Worm (Caenorhabditis elegans) whole organism, L2 larva: ENCODE measurements around the gene F08F8.11.

Experiments
- C34F6.9 ChIP-seq: fragments of 150-350 bp; optimal IDR thresholded peaks from 2 replicates; lab custom pipeline; 2014; ENCODE audit warnings: missing biosample characterization, missing genetic modification characterization
- F13H6.1 ChIP-seq: sonication (generic microtip); optimal IDR thresholded peaks from 2 replicates; lab custom pipeline; 2016; ENCODE audit warnings: missing genetic modification characterization, missing compliant biosample characterization
- R02D3.7 ChIP-seq: fragments of 150-350 bp; optimal IDR thresholded peaks from 2 replicates; lab custom pipeline; 2014; ENCODE audit warnings: missing biosample characterization, missing genetic modification characterization
- Y55F3AM.14 ChIP-seq: fragments of 200-800 bp; sonication (Bioruptor generic); optimal IDR thresholded peaks from 2 replicates; lab custom pipeline; 2018; ENCODE audit warnings: mild to moderate bottlenecking, missing genetic modification characterization, missing compliant biosample characterization
- ZK546.5 ChIP-seq: sonication (generic microtip); optimal IDR thresholded peaks from 2 replicates; lab custom pipeline; 2017; ENCODE audit warnings: missing biosample characterization, missing genetic modification characterization
- alr-1 ChIP-seq: fragments of 150-350 bp; optimal IDR thresholded peaks from 2 replicates; lab custom pipeline; 2014; ENCODE audit warnings: missing biosample characterization, missing genetic modification characterization
- aly-2 ChIP-seq: fragments of 150-350 bp; optimal IDR thresholded peaks from 2 replicates; lab custom pipeline; 2014; ENCODE audit warnings: missing biosample characterization, missing genetic modification characterization
- ama-1 ChIP-seq: fragments of 150-350 bp; optimal IDR thresholded peaks from 2 replicates; lab custom pipeline; 2018; ENCODE audit warnings: inconsistent platforms
- blmp-1 ChIP-seq: sonication (generic microtip); optimal IDR thresholded peaks from 2 replicates; lab custom pipeline; 2017; ENCODE audit warnings: missing genetic modification characterization, mild to moderate bottlenecking, missing compliant biosample characterization, antibody characterized with exemption, moderate library complexity; ENCODE audit not compliant: insufficient read depth
- ceh-16 ChIP-seq: fragments of 150-350 bp; optimal IDR thresholded peaks from 2 replicates; lab custom pipeline; 2014; ENCODE audit warnings: missing biosample characterization, missing genetic modification characterization
- ceh-82 ChIP-seq: fragments of 150-350 bp; optimal IDR thresholded peaks from 2 replicates; lab custom pipeline; 2014; ENCODE audit warnings: missing biosample characterization, missing genetic modification characterization
- crh-2 ChIP-seq: sonication (generic microtip); optimal IDR thresholded peaks from 2 replicates; lab custom pipeline; 2017; ENCODE audit warnings: missing biosample characterization, missing genetic modification characterization
- dmd-4 ChIP-seq: sonication (generic microtip); optimal IDR thresholded peaks from 2 replicates; lab custom pipeline; 2017; ENCODE audit warnings: missing biosample characterization, missing genetic modification characterization
- egl-27 ChIP-seq: sonication (generic microtip); optimal IDR thresholded peaks from 3 replicates; lab custom pipeline; 2017; ENCODE audit warnings: missing biosample characterization, missing genetic modification reagents, missing genetic modification characterization
- elt-1 ChIP-seq: fragments of 150-350 bp; optimal IDR thresholded peaks from 2 replicates; lab custom pipeline; 2014; ENCODE audit warnings: missing biosample characterization, missing genetic modification characterization
- elt-3 ChIP-seq: sonication (generic microtip); optimal IDR thresholded peaks from 2 replicates; lab custom pipeline; 2017; ENCODE audit warnings: missing biosample characterization, missing genetic modification characterization
- fos-1 ChIP-seq: fragments of 150-350 bp; optimal IDR thresholded peaks from 2 replicates; lab custom pipeline; 2014; ENCODE audit warnings: missing biosample characterization, missing genetic modification characterization
- gmeb-1 ChIP-seq: fragments of 150-350 bp; optimal IDR thresholded peaks from 2 replicates; lab custom pipeline; 2014; ENCODE audit warnings: missing biosample characterization, missing genetic modification characterization
- lin-11 ChIP-seq: fragments of 150-350 bp; sonication (generic microtip); optimal IDR thresholded peaks from 2 replicates; lab custom pipeline; 2014; ENCODE audit warnings: missing biosample characterization, missing genetic modification characterization, inconsistent platforms, mixed read lengths
- lin-13 ChIP-seq: fragments of 150-350 bp; optimal IDR thresholded peaks from 2 replicates; lab custom pipeline; 2014; ENCODE audit warnings: missing biosample characterization, missing genetic modification reagents, missing genetic modification characterization
- lin-39 ChIP-seq: fragments of 150-350 bp; optimal IDR thresholded peaks from 2 replicates; lab custom pipeline; 2014; ENCODE audit warnings: missing biosample characterization, missing genetic modification reagents, missing genetic modification characterization
- lsy-2 ChIP-seq, 2 experiments: fragments of 150-350 bp in 1 of 2; sonication (generic microtip) in 1 of 2; optimal IDR thresholded peaks; 2 replicates each; lab custom pipeline; 2014 to 2017; ENCODE audit warnings: missing biosample characterization in 2 of 2, missing genetic modification characterization in 2 of 2
- mab-5 ChIP-seq: fragments of 150-350 bp; optimal IDR thresholded peaks from 2 replicates; lab custom pipeline; 2014; ENCODE audit warnings: missing biosample characterization, missing genetic modification characterization
- mbf-1 ChIP-seq: sonication (generic microtip); optimal IDR thresholded peaks from 2 replicates; lab custom pipeline; 2017; ENCODE audit warnings: missing biosample characterization, missing genetic modification characterization
- mdl-1 ChIP-seq, 2 experiments: fragments of 150-350 bp in 1 of 2; sonication (generic microtip) in 1 of 2; optimal IDR thresholded peaks; 2 replicates each; lab custom pipeline; 2017; ENCODE audit warnings: missing biosample characterization in 2 of 2, missing genetic modification characterization in 2 of 2
- nhr-10 ChIP-seq: sonication (generic microtip); optimal IDR thresholded peaks from 2 replicates; lab custom pipeline; 2017; ENCODE audit warnings: missing biosample characterization, missing genetic modification characterization
- nhr-11 ChIP-seq: fragments of 150-350 bp; optimal IDR thresholded peaks from 2 replicates; lab custom pipeline; 2014; ENCODE audit warnings: missing biosample characterization, missing genetic modification characterization
- nhr-12 ChIP-seq: fragments of 150-350 bp; optimal IDR thresholded peaks from 2 replicates; lab custom pipeline; 2014; ENCODE audit warnings: missing biosample characterization, missing genetic modification characterization
- nhr-129 ChIP-seq: fragments of 150-350 bp; optimal IDR thresholded peaks from 2 replicates; lab custom pipeline; 2014; ENCODE audit warnings: missing biosample characterization, missing genetic modification characterization
- nhr-21 ChIP-seq: fragments of 150-350 bp; optimal IDR thresholded peaks from 2 replicates; lab custom pipeline; 2014; ENCODE audit warnings: missing biosample characterization, missing genetic modification characterization
- nhr-23 ChIP-seq: fragments of 150-350 bp; optimal IDR thresholded peaks from 2 replicates; lab custom pipeline; 2014; ENCODE audit warnings: missing biosample characterization, missing genetic modification reagents, missing genetic modification characterization
- nhr-237 ChIP-seq: fragments of 150-350 bp; optimal IDR thresholded peaks from 2 replicates; lab custom pipeline; 2014; ENCODE audit warnings: missing biosample characterization, missing genetic modification characterization
- nhr-25 ChIP-seq: fragments of 150-350 bp; sonication (generic microtip); optimal IDR thresholded peaks from 3 replicates; lab custom pipeline; 2014; ENCODE audit warnings: missing biosample characterization, missing genetic modification characterization
- nhr-6 ChIP-seq: fragments of 150-350 bp; optimal IDR thresholded peaks from 2 replicates; lab custom pipeline; 2014; ENCODE audit warnings: missing biosample characterization, missing genetic modification characterization
- nhr-77 ChIP-seq: fragments of 150-350 bp; optimal IDR thresholded peaks from 2 replicates; lab custom pipeline; 2014; ENCODE audit warnings: missing biosample characterization, missing genetic modification characterization
- peb-1 ChIP-seq: fragments of 150-350 bp; optimal IDR thresholded peaks from 2 replicates; lab custom pipeline; 2014; ENCODE audit warnings: missing biosample characterization, missing genetic modification characterization
- sem-4 ChIP-seq: fragments of 150-350 bp; optimal IDR thresholded peaks from 2 replicates; lab custom pipeline; 2014; ENCODE audit warnings: missing biosample characterization, missing genetic modification reagents, missing genetic modification characterization
- skn-1 ChIP-seq: sonication (generic microtip); optimal IDR thresholded peaks from 2 replicates; lab custom pipeline; 2017; ENCODE audit warnings: missing biosample characterization, missing genetic modification characterization
- sma-3 ChIP-seq: sonication (generic microtip); optimal IDR thresholded peaks from 2 replicates; lab custom pipeline; 2016; ENCODE audit warnings: missing genetic modification reagents, missing genetic modification characterization, missing compliant biosample characterization
- sma-9 ChIP-seq, 2 experiments: fragments of 150-350 bp in 1 of 2; sonication (generic microtip) in 1 of 2; optimal IDR thresholded peaks; 2 replicates each; lab custom pipeline; 2014 to 2016; ENCODE audit warnings: missing genetic modification characterization in 2 of 2, mild to moderate bottlenecking in 1 of 2, missing biosample characterization in 1 of 2, missing compliant biosample characterization in 1 of 2, missing genetic modification reagents in 1 of 2, moderate library complexity in 1 of 2
- snpc-4 ChIP-seq: fragments of 150-350 bp; optimal IDR thresholded peaks from 2 replicates; lab custom pipeline; 2014; ENCODE audit warnings: missing biosample characterization, missing genetic modification characterization
- unc-39 ChIP-seq: fragments of 150-350 bp; optimal IDR thresholded peaks from 2 replicates; lab custom pipeline; 2014; ENCODE audit warnings: missing biosample characterization, missing genetic modification characterization
- unc-55 ChIP-seq: fragments of 150-350 bp; sonication (generic microtip); optimal IDR thresholded peaks from 3 replicates; lab custom pipeline; 2014; ENCODE audit warnings: missing biosample characterization, missing genetic modification reagents, missing genetic modification characterization
- unc-62 ChIP-seq: fragments of 150-350 bp; optimal IDR thresholded peaks from 2 replicates; lab custom pipeline; 2014; ENCODE audit warnings: missing biosample characterization, missing genetic modification reagents, missing genetic modification characterization
- zag-1 ChIP-seq: fragments of 150-350 bp; optimal IDR thresholded peaks from 2 replicates; lab custom pipeline; 2014; ENCODE audit warnings: missing biosample characterization, missing genetic modification characterization
- ztf-1 ChIP-seq: fragments of 200-800 bp; sonication (Bioruptor generic); conservative IDR thresholded peaks from 2 replicates; pipeline ENCODE4 v1.3.6; 2022; ENCODE audit warnings: missing genetic modification characterization, missing compliant biosample characterization
- ztf-11 ChIP-seq: sonication (generic microtip); optimal IDR thresholded peaks from 2 replicates; lab custom pipeline; 2017; ENCODE audit warnings: missing biosample characterization, missing genetic modification characterization
- ztf-4 ChIP-seq: fragments of 150-350 bp; optimal IDR thresholded peaks from 2 replicates; lab custom pipeline; 2014; ENCODE audit warnings: missing biosample characterization, missing genetic modification characterization

The F08F8.11 gene

ce11 chrIII:7357356-7357755, 8.3 kb upstream of the F08F8.11 start, which contains the start of gene F08F8.10:
F08F8.10 (minus strand) TSS chrIII:7357393.
- TF ChIP-seq dmd-4 (tag; lab: Kevin White, UChicago) = no peak
- peak; percentile 0 for TF ChIP-seq F13H6.1 (tag; lab: Kevin White, UChicago)
- TF ChIP-seq nhr-129 (tag; lab: Kevin White, UChicago) = peak; percentile 45
- no peak for TF ChIP-seq nhr-10 (tag; lab: Kevin White, UChicago)
- peak; percentile 38 for TF ChIP-seq nhr-25 (tag; lab: Kevin White, UChicago)
- no peak for TF ChIP-seq mbf-1 (tag; lab: Kevin White, UChicago)
- no peak for TF ChIP-seq elt-3 (tag; lab: Kevin White, UChicago)
- TF ChIP-seq nhr-237 (tag; lab: Kevin White, UChicago) = no peak
- TF ChIP-seq aly-2 (tag; lab: Kevin White, UChicago) = no peak
- no peak for TF ChIP-seq blmp-1 (tag; lab: Kevin White, UChicago)
- TF ChIP-seq alr-1 (tag; lab: Kevin White, UChicago) = no peak
- TF ChIP-seq nhr-12 (tag; lab: Kevin White, UChicago) = no peak
- no peak for TF ChIP-seq nhr-77 (tag; lab: Kevin White, UChicago)
- no peak for TF ChIP-seq egl-27 (tag; lab: Kevin White, UChicago)
- TF ChIP-seq lin-39 (tag; lab: Kevin White, UChicago) = no peak
- TF ChIP-seq fos-1 (tag; lab: Kevin White, UChicago) = no peak
- TF ChIP-seq sma-3 (GFP tag; lab: Kevin White, UChicago) = no peak
- peak; percentile 83 for TF ChIP-seq C34F6.9 (tag; lab: Kevin White, UChicago)
- TF ChIP-seq crh-2 = peak; percentile 44
- no peak for TF ChIP-seq lin-13 (GFP tag; lab: Kevin White, UChicago)
- TF ChIP-seq mdl-1 (tag; optimal IDR thresholded peaks at IDR 0.05; lab: Kevin White, UChicago) = no peak
- no peak for TF ChIP-seq sem-4 (tag; lab: Kevin White, UChicago)
- TF ChIP-seq peb-1 (tag; lab: Kevin White, UChicago) = no peak
- TF ChIP-seq nhr-11 = no peak
- no peak for TF ChIP-seq ceh-16
- TF ChIP-seq nhr-21 (tag; lab: Kevin White, UChicago) = no peak
- TF ChIP-seq elt-1 = no peak
- no peak for TF ChIP-seq R02D3.7 (tag; lab: Kevin White, UChicago)
- no peak for TF ChIP-seq unc-39 (tag; lab: Kevin White, UChicago)
- TF ChIP-seq lsy-2 (tag; optimal IDR thresholded peaks at IDR 0.05; lab: Kevin White, UChicago) = peak in 1 of 2 experiments; percentile 62
- no peak for TF ChIP-seq ztf-1
- peak; percentile 57 for TF ChIP-seq unc-55 (GFP tag; lab: Kevin White, UChicago)
- TF ChIP-seq skn-1 (tag; lab: Kevin White, UChicago) = no peak
- no peak for TF ChIP-seq nhr-23 (tag; lab: Kevin White, UChicago)
- no peak for TF ChIP-seq unc-62 (GFP tag; lab: Kevin White, UChicago)
- TF ChIP-seq zag-1 (tag; lab: Kevin White, UChicago) = no peak
- TF ChIP-seq ZK546.5 (tag; lab: Kevin White, UChicago) = no peak
- TF ChIP-seq ztf-11 (tag; lab: Kevin White, UChicago) = no peak
- peak; percentile 46 for TF ChIP-seq sma-9 (GFP tag; optimal IDR thresholded peaks at IDR 0.05; lab: Kevin White, UChicago)
- TF ChIP-seq sma-9 (tag; optimal IDR thresholded peaks at IDR 0.05; lab: Kevin White, UChicago) = no peak
- no peak for TF ChIP-seq ztf-4 (tag; lab: Kevin White, UChicago)
- TF ChIP-seq nhr-6 = no peak
- no peak for TF ChIP-seq mab-5 (tag; lab: Kevin White, UChicago)
- no peak for TF ChIP-seq gmeb-1 (tag; lab: Kevin White, UChicago)
- no peak for TF ChIP-seq ama-1
- TF ChIP-seq lin-11 (tag; lab: Kevin White, UChicago) = no peak
- TF ChIP-seq ceh-82 (tag; lab: Kevin White, UChicago) = no peak
- TF ChIP-seq snpc-4 (tag; lab: Kevin White, UChicago) = no peak
- TF ChIP-seq Y55F3AM.14 = no peak
- TF ChIP-seq, all 48 proteins: peak for 8
